Worm (Caenorhabditis elegans) whole organism, early embryonic: ENCODE results near the gene prp-8.

ENCODE experiments used
- aly-1 ChIP-seq: sonication (generic microtip); optimal IDR thresholded peaks from 2 replicates; lab custom pipeline; 2016; ENCODE audit warnings: missing genetic modification characterization, missing compliant biosample characterization
- flt-1 ChIP-seq: fragments of 200-800 bp; sonication (Bioruptor generic); IDR thresholded peaks from 2 replicates; pipeline ENCODE4 v1.3.6; 2022; ENCODE audit warnings: missing genetic modification characterization, missing compliant biosample characterization
- pes-1 ChIP-seq: fragments of 200-800 bp; sonication (Bioruptor generic); IDR thresholded peaks from 2 replicates; pipeline ENCODE4 v1.3.6; 2022; ENCODE audit warnings: missing genetic modification reagents, missing genetic modification characterization, missing compliant biosample characterization

DNA sequence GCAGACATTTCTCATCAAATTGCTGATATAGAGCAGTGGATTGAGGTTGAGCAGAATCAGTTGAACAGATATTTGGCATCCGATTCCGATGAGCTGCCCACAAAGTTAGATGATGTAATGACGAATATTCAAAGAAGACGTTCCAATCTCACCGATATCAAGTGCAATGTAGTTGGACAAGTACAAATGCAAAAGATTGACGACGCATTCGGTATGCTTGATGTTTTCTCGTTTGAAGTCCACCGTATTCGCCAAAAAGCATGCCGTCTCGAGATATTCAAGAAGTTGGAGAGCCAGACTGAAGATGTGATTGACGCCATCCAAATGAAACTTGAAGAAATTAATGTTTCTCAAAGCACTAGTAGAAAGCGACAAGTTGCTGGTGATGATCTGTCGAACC is 21.0 kb downstream of the prp-8 start:
- TF ChIP-seq flt-1 (no peak), pes-1 (no peak), aly-1 (tag; lab: Kevin White, UChicago) (no peak)
